Fruit fly (Drosophila melanogaster) whole organism, embryonic: ENCODE measurements around the gene aux.
A peak's percentile ranks its signal among the peaks of the same experiment; 100 is the strongest.

Experiments used
- Bdp1 ChIP-seq: fragments of 200-800 bp; sonication (Bioruptor generic); optimal IDR thresholded peaks from 3 replicates; lab custom pipeline; 2016; ENCODE audit warnings: missing biosample characterization, missing genetic modification characterization
- Bgb ChIP-seq: fragments of 200-800 bp; sonication (Bioruptor generic); IDR thresholded peaks from 2 replicates; pipeline ENCODE4 v1.3.6; 2022; ENCODE audit warnings: missing biosample characterization, missing genetic modification characterization; ENCODE audit not compliant: partially characterized antibody
- CG10366 ChIP-seq: fragments of 200-800 bp; sonication (Bioruptor generic); IDR thresholded peaks from 2 replicates; pipeline ENCODE4 v1.3.6; 2022; ENCODE audit warnings: missing biosample characterization, missing genetic modification characterization
- CG11560 ChIP-seq: fragments of 200-800 bp; sonication (Bioruptor generic); IDR thresholded peaks from 3 replicates; pipeline ENCODE4 v1.3.6; 2022; ENCODE audit warnings: missing biosample characterization, missing genetic modification characterization
- CG12104 ChIP-seq: fragments of 200-800 bp; sonication (Bioruptor generic); optimal IDR thresholded peaks from 3 replicates; lab custom pipeline; 2016; ENCODE audit warnings: missing biosample characterization, missing genetic modification characterization
- CG12155 ChIP-seq: fragments of 200-800 bp; sonication (Bioruptor generic); optimal IDR thresholded peaks from 3 replicates; lab custom pipeline; 2016; ENCODE audit warnings: missing biosample characterization, missing genetic modification characterization
- CG12744 ChIP-seq: fragments of 200-800 bp; sonication (Bioruptor generic); optimal IDR thresholded peaks from 2 replicates; lab custom pipeline; 2016; ENCODE audit warnings: missing biosample characterization, missing genetic modification characterization
- CG13296 ChIP-seq: fragments of 200-800 bp; sonication (Bioruptor generic); optimal IDR thresholded peaks from 3 replicates; lab custom pipeline; 2018; ENCODE audit warnings: missing biosample characterization, mild to moderate bottlenecking, missing genetic modification characterization
- CG13775 ChIP-seq: fragments of 200-800 bp; sonication (Bioruptor generic); optimal IDR thresholded peaks from 3 replicates; lab custom pipeline; 2017; ENCODE audit warnings: missing biosample characterization, mild to moderate bottlenecking, missing genetic modification characterization
- CG15011 ChIP-seq: fragments of 200-800 bp; sonication (Bioruptor generic); optimal IDR thresholded peaks from 3 replicates; lab custom pipeline; 2018; ENCODE audit warnings: missing biosample characterization, mild to moderate bottlenecking, missing genetic modification characterization
- CG15514 ChIP-seq: fragments of 200-800 bp; sonication (Bioruptor generic); optimal IDR thresholded peaks from 3 replicates; lab custom pipeline; 2017; ENCODE audit warnings: missing biosample characterization, missing genetic modification characterization, mild to moderate bottlenecking, moderate library complexity, missing genetic modification reagents
- CG16863 ChIP-seq: fragments of 200-800 bp; sonication (Bioruptor generic); optimal IDR thresholded peaks from 3 replicates; lab custom pipeline; 2016; ENCODE audit warnings: missing biosample characterization, missing genetic modification characterization
- CG18764 ChIP-seq: fragments of 200-800 bp; sonication (Bioruptor generic); optimal IDR thresholded peaks from 3 replicates; lab custom pipeline; 2016; ENCODE audit warnings: missing biosample characterization, missing genetic modification characterization
- CG30020 ChIP-seq: fragments of 200-800 bp; optimal IDR thresholded peaks from 2 replicates; lab custom pipeline; 2019; ENCODE audit warnings: missing biosample characterization, mild to moderate bottlenecking, missing genetic modification characterization, moderate library complexity
- CG31388 ChIP-seq: fragments of 200-800 bp; sonication (Bioruptor generic); optimal IDR thresholded peaks from 2 replicates; lab custom pipeline; 2016; ENCODE audit warnings: missing biosample characterization, missing genetic modification characterization
- CG31441 ChIP-seq: fragments of 200-800 bp; sonication (Bioruptor generic); IDR thresholded peaks from 2 replicates; pipeline ENCODE4 v1.3.6; 2022; ENCODE audit warnings: missing biosample characterization, missing genetic modification characterization
- CG7271 ChIP-seq: fragments of 200-800 bp; sonication (Bioruptor generic); optimal IDR thresholded peaks from 2 replicates; lab custom pipeline; 2018; ENCODE audit warnings: missing biosample characterization, mild to moderate bottlenecking, missing genetic modification characterization, moderate library complexity
- CG7745 ChIP-seq: fragments of 200-800 bp; sonication (Bioruptor generic); optimal IDR thresholded peaks from 2 replicates; lab custom pipeline; 2018; ENCODE audit warnings: missing biosample characterization, mild to moderate bottlenecking, missing genetic modification characterization, moderate library complexity
- CG7786 ChIP-seq: fragments of 200-800 bp; sonication (Bioruptor generic); optimal IDR thresholded peaks from 2 replicates; lab custom pipeline; 2016; ENCODE audit warnings: missing biosample characterization, missing genetic modification characterization
- CHES-1-like ChIP-seq: fragments of 200-800 bp; sonication (Bioruptor generic); optimal IDR thresholded peaks from 2 replicates; lab custom pipeline; 2016; ENCODE audit warnings: missing biosample characterization, missing genetic modification characterization
- D19A ChIP-seq: fragments of 200-800 bp; optimal IDR thresholded peaks from 3 replicates; lab custom pipeline; 2019; ENCODE audit warnings: missing biosample characterization, mild to moderate bottlenecking, missing genetic modification characterization, moderate library complexity
- Doc2 ChIP-seq: fragments of 200-800 bp; sonication (Bioruptor generic); IDR thresholded peaks from 2 replicates; pipeline ENCODE4 v1.3.6; 2022; ENCODE audit warnings: missing biosample characterization, missing genetic modification characterization
- Dref ChIP-seq: fragments of 200-800 bp; sonication (Bioruptor generic); IDR thresholded peaks from 2 replicates; pipeline ENCODE4 v1.3.6; 2022; ENCODE audit warnings: missing biosample characterization, missing genetic modification characterization
- Drgx ChIP-seq: fragments of 200-800 bp; sonication (Bioruptor generic); IDR thresholded peaks from 2 replicates; pipeline ENCODE4 v1.3.6; 2022; ENCODE audit warnings: missing biosample characterization, missing genetic modification characterization
- Elba2 ChIP-seq: fragments of 200-800 bp; sonication (Bioruptor generic); optimal IDR thresholded peaks from 3 replicates; lab custom pipeline; 2016; ENCODE audit warnings: missing biosample characterization, missing genetic modification characterization
- Kr ChIP-seq: fragments of 200-800 bp; sonication (Bioruptor generic); optimal IDR thresholded peaks from 2 replicates; lab custom pipeline; 2017; ENCODE audit warnings: missing biosample characterization, mild to moderate bottlenecking, missing genetic modification characterization
- MESR4 ChIP-seq: fragments of 200-800 bp; sonication (Bioruptor generic); optimal IDR thresholded peaks from 2 replicates; lab custom pipeline; 2018; ENCODE audit warnings: missing biosample characterization, mild to moderate bottlenecking, missing genetic modification characterization, moderate library complexity
- Mrtf ChIP-seq: fragments of 200-800 bp; sonication (Bioruptor generic); IDR thresholded peaks from 3 replicates; pipeline ENCODE4 v1.3.6; 2022; ENCODE audit warnings: missing biosample characterization, missing genetic modification characterization
- Oaz ChIP-seq: fragments of 200-800 bp; sonication (Bioruptor generic); IDR thresholded peaks from 2 replicates; pipeline ENCODE4 v1.3.6; 2022; ENCODE audit warnings: missing biosample characterization, missing genetic modification characterization
- Oli ChIP-seq: fragments of 200-800 bp; sonication (Bioruptor generic); optimal IDR thresholded peaks from 2 replicates; lab custom pipeline; 2018; ENCODE audit warnings: missing biosample characterization, mild to moderate bottlenecking, missing genetic modification characterization, moderate library complexity
- Tbp ChIP-seq: fragments of >200 bp; optimal IDR thresholded peaks from 2 replicates; lab custom pipeline; 2018; ENCODE audit warnings: missing biosample characterization, missing genetic modification characterization
- Xrp1 ChIP-seq: fragments of 200-800 bp; sonication (Bioruptor generic); IDR thresholded peaks from 2 replicates; pipeline ENCODE4 v1.3.6; 2022; ENCODE audit warnings: missing biosample characterization, missing genetic modification characterization
- bsh ChIP-seq, 2 experiments: fragments of 200-800 bp; sonication (Bioruptor generic); optimal IDR thresholded peaks; 2 replicates each; lab custom pipeline; 2017 to 2018; ENCODE audit warnings: mild to moderate bottlenecking in 2 of 2, missing biosample characterization in 2 of 2, missing genetic modification characterization in 2 of 2, moderate library complexity in 1 of 2
- chinmo ChIP-seq: fragments of 200-800 bp; sonication (Bioruptor generic); IDR thresholded peaks from 4 replicates; pipeline ENCODE4 v1.3.6; 2022; ENCODE audit warnings: missing biosample characterization, missing genetic modification characterization; ENCODE audit not compliant: partially characterized antibody
- fd102C ChIP-seq: fragments of 200-800 bp; sonication (Bioruptor generic); optimal IDR thresholded peaks from 2 replicates; lab custom pipeline; 2018; ENCODE audit warnings: missing biosample characterization, mild to moderate bottlenecking, missing genetic modification characterization, moderate library complexity
- fd3F ChIP-seq: fragments of 200-800 bp; sonication (Bioruptor generic); optimal IDR thresholded peaks from 2 replicates; lab custom pipeline; 2018; ENCODE audit warnings: missing biosample characterization, mild to moderate bottlenecking, missing genetic modification characterization, moderate library complexity
- ftz-f1 ChIP-seq: fragments of 200-800 bp; sonication (Bioruptor generic); optimal IDR thresholded peaks from 2 replicates; lab custom pipeline; 2016; ENCODE audit warnings: missing biosample characterization, missing genetic modification characterization
- gt ChIP-seq: fragments of 200-800 bp; sonication (Bioruptor generic); IDR thresholded peaks from 2 replicates; pipeline ENCODE4 v1.3.6; 2022; ENCODE audit warnings: missing biosample characterization, missing genetic modification characterization
- hbn ChIP-seq: fragments of 200-800 bp; sonication (Bioruptor generic); IDR thresholded peaks from 2 replicates; pipeline ENCODE4 v1.3.6; 2022; ENCODE audit warnings: missing biosample characterization, missing genetic modification characterization; ENCODE audit not compliant: partially characterized antibody
- lab ChIP-seq: fragments of 200-800 bp; sonication (Bioruptor generic); optimal IDR thresholded peaks from 3 replicates; lab custom pipeline; 2017; ENCODE audit warnings: missing biosample characterization, missing genetic modification characterization, mild to moderate bottlenecking, moderate library complexity, missing genetic modification reagents
- nerfin-1 ChIP-seq: fragments of 200-800 bp; sonication (Bioruptor generic); optimal IDR thresholded peaks from 3 replicates; lab custom pipeline; 2019; ENCODE audit warnings: missing biosample characterization, mild to moderate bottlenecking, missing genetic modification characterization, moderate library complexity
- nerfin-2 ChIP-seq: fragments of 200-800 bp; sonication (Bioruptor generic); IDR thresholded peaks from 2 replicates; pipeline ENCODE4 v1.3.6; 2022; ENCODE audit warnings: missing biosample characterization, missing genetic modification characterization; ENCODE audit not compliant: partially characterized antibody
- pfk ChIP-seq: fragments of 200-800 bp; sonication (Bioruptor generic); optimal IDR thresholded peaks from 2 replicates; lab custom pipeline; 2018; ENCODE audit warnings: missing biosample characterization, mild to moderate bottlenecking, missing genetic modification characterization, moderate library complexity
- psq ChIP-seq: fragments of 200-800 bp; sonication (Bioruptor generic); optimal IDR thresholded peaks from 2 replicates; lab custom pipeline; 2017; ENCODE audit warnings: missing biosample characterization, missing genetic modification characterization
- sc ChIP-seq, 3 experiments: fragments of >200 bp in 2 of 3; fragments of 200-800 bp in 1 of 3; sonication (Bioruptor generic) in 1 of 3; optimal IDR thresholded peaks; 2 replicates in 2 of 3; 3 replicates in 1 of 3; lab custom pipeline; 2017; ENCODE audit warnings: mild to moderate bottlenecking in 1 of 3, missing biosample characterization in 1 of 3, missing genetic modification characterization in 1 of 3, missing genetic modification reagents in 1 of 3
- tap ChIP-seq: fragments of 200-800 bp; optimal IDR thresholded peaks from 3 replicates; lab custom pipeline; 2019; ENCODE audit warnings: missing biosample characterization, mild to moderate bottlenecking, missing genetic modification characterization, moderate library complexity
- wdn ChIP-seq: fragments of 200-800 bp; sonication (Bioruptor generic); IDR thresholded peaks from 2 replicates; pipeline ENCODE4 v1.3.6; 2022; ENCODE audit warnings: missing biosample characterization, missing genetic modification characterization
- zen2 ChIP-seq: fragments of 200-800 bp; sonication (Bioruptor generic); IDR thresholded peaks from 3 replicates; pipeline ENCODE4 v1.3.6; 2022; ENCODE audit warnings: missing biosample characterization, missing genetic modification characterization; ENCODE audit not compliant: partially characterized antibody

The aux gene

dm6 chr3R:4215264-4215993 lies 3.8 kb downstream of the aux start, which contains the start of gene CG14636 (continued):
- TF ChIP-seq CG30020: no peak
- no peak for TF ChIP-seq MESR4 (GFP tag; lab: Kevin White, UChicago)
- TF ChIP-seq Xrp1 (GFP tag; lab: Robert Waterston, UW): peak; percentile 74
- TF ChIP-seq CG16863 (GFP tag; lab: Kevin White, UChicago): peak; percentile 64
- no peak for TF ChIP-seq Tbp (GFP tag; lab: Kevin White, UChicago)
- peak; percentile 58; the same call in 1 of the 2 replicates for TF ChIP-seq Bgb (GFP tag; lab: Robert Waterston, UW)
- peak; percentile 51 for TF ChIP-seq CG13775 (GFP tag; lab: Kevin White, UChicago)
- peak; percentile 60 for TF ChIP-seq CG10366
- TF ChIP-seq gt (GFP tag; lab: Robert Waterston, UW): no peak
- peak; percentile 58 for TF ChIP-seq fd3F (GFP tag; lab: Kevin White, UChicago)
- TF ChIP-seq hbn (GFP tag; lab: Robert Waterston, UW): no peak
- peak; percentile 33 for TF ChIP-seq D19A (tag; lab: Kevin White, UChicago)
- peak; percentile 81 for TF ChIP-seq Oaz (GFP tag; lab: Robert Waterston, UW)
- peak; percentile 38 for TF ChIP-seq ftz-f1
- TF ChIP-seq Bdp1 (GFP tag; lab: Kevin White, UChicago): peak; percentile 36
- peak; percentile 35 for TF ChIP-seq CG12744
- no peak for TF ChIP-seq CG18764 (GFP tag; lab: Kevin White, UChicago)
- TF ChIP-seq CG12104 (GFP tag; lab: Kevin White, UChicago): peak; percentile 22
- TF ChIP-seq lab (GFP tag; lab: Kevin White, UChicago): peak; percentile 88
- TF ChIP-seq pfk: no peak
- TF ChIP-seq CG7271 (tag; lab: Kevin White, UChicago): no peak
- peak; percentile 69 for TF ChIP-seq tap (tag; lab: Kevin White, UChicago)
- peak; percentile 83 for TF ChIP-seq Drgx (GFP tag; lab: Robert Waterston, UW)
- TF ChIP-seq CHES-1-like (GFP tag; lab: Kevin White, UChicago): peak; percentile 69
- peak; percentile 54 for TF ChIP-seq CG12155
- no peak for TF ChIP-seq Elba2
- TF ChIP-seq CG31441 (GFP tag; lab: Robert Waterston, UW): peak; percentile 49
- TF ChIP-seq nerfin-1 (tag; lab: Kevin White, UChicago): peak; percentile 21
- peak; percentile 73 for TF ChIP-seq CG15514 (GFP tag; lab: Kevin White, UChicago)
- no peak for TF ChIP-seq Doc2 (GFP tag; lab: Robert Waterston, UW)
- TF ChIP-seq nerfin-2 (GFP tag; lab: Robert Waterston, UW): 0 out of 2 replicates have a peak, but pooled peaks have one; percentile 32
- peak; percentile 80 for TF ChIP-seq CG13296 (GFP tag; lab: Kevin White, UChicago)
- TF ChIP-seq CG7786 (GFP tag; lab: Kevin White, UChicago): peak; percentile 66
- no peak for TF ChIP-seq CG7745 (tag; lab: Kevin White, UChicago)
- no peak for TF ChIP-seq Kr (GFP tag; lab: Kevin White, UChicago)
- TF ChIP-seq Mrtf (GFP tag; lab: Robert Waterston, UW): peak; percentile 62; the same call in 1 of the 3 replicates
- peak; percentile 69; the same call in 2 of the 3 replicates for TF ChIP-seq CG11560 (tag; lab: Robert Waterston, UW)
- 0 out of 2 replicates have a peak, but pooled peaks have one; percentile 8 for TF ChIP-seq Dref
- no peak for TF ChIP-seq zen2 (GFP tag; lab: Robert Waterston, UW)
- no peak for TF ChIP-seq CG31388 (GFP tag; lab: Kevin White, UChicago)
- TF ChIP-seq chinmo (GFP tag; lab: Robert Waterston, UW): peak; percentile 90
- TF ChIP-seq wdn (GFP tag; lab: Robert Waterston, UW): peak; percentile 55; the same call in 1 of the 2 replicates
- no peak for TF ChIP-seq fd102C
- peak; percentile 77 for TF ChIP-seq Oli (tag; lab: Kevin White, UChicago)
- TF ChIP-seq bsh (GFP tag; optimal IDR thresholded peaks at IDR 0.05; lab: Kevin White, UChicago): peak in 1 of 2 experiments; percentile 26
- TF ChIP-seq psq (GFP tag; lab: Kevin White, UChicago): no peak
- TF ChIP-seq CG15011 (GFP tag; lab: Kevin White, UChicago): peak; percentile 53
- no peak for TF ChIP-seq sc (optimal IDR thresholded peaks at IDR 0.05; lab: Kevin White, UChicago)
- no peak for TF ChIP-seq sc (GFP tag; optimal IDR thresholded peaks at IDR 0.05; lab: Kevin White, UChicago)
